Worm (Caenorhabditis elegans) whole organism, L3 larva: ENCODE measurements around the gene B0286.1.

ENCODE experiments used
- aly-2 ChIP-seq: fragments of 150-350 bp; optimal IDR thresholded peaks from 2 replicates; lab custom pipeline; 2014; ENCODE audit warnings: missing biosample characterization, missing genetic modification characterization
- nhr-11 ChIP-seq: fragments of 150-350 bp; optimal IDR thresholded peaks from 2 replicates; lab custom pipeline; 2014; ENCODE audit warnings: missing biosample characterization, missing genetic modification characterization
- zag-1 ChIP-seq: fragments of 150-350 bp; optimal IDR thresholded peaks from 2 replicates; lab custom pipeline; 2014; ENCODE audit warnings: missing biosample characterization, missing genetic modification characterization

DNA sequence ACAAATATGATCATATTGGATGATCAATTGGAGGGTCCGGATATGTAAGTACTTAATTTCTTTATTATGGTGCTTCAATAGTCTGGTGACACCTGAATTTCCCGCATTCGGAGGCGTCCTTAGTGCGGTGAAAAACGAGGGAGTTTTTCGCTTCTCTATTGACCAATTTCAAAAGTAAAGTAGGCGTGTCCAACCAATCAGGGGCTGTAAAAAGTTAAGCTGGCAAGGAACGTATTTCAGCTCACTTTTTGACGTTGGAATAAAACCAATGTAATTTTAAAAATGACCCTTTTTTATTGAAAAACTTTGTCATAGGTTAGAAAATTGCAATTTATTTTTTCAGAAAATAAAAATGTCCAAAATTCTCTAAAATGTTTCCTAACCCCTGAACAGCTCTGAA lies 31.4 kb downstream of the B0286.1 start:
- TF ChIP-seq zag-1 (tag; lab: Kevin White, UChicago) = no peak
- no peak for TF ChIP-seq aly-2 (tag; lab: Kevin White, UChicago)
- no peak for TF ChIP-seq nhr-11 (tag; lab: Kevin White, UChicago)
